Worm (Caenorhabditis elegans) whole organism, late embryonic: ENCODE measurements around the gene cutl-19.

ENCODE experiments used
- ceh-24 ChIP-seq: sonication (generic microtip); optimal IDR thresholded peaks from 2 replicates; lab custom pipeline; 2016; ENCODE audit warnings: mild to moderate bottlenecking, missing genetic modification characterization, missing compliant biosample characterization
- ceh-30 ChIP-seq: fragments of 150-350 bp; optimal IDR thresholded peaks from 2 replicates; lab custom pipeline; 2014; ENCODE audit warnings: missing biosample characterization, missing genetic modification characterization
- ceh-34 ChIP-seq: sonication (generic microtip); optimal IDR thresholded peaks from 2 replicates; lab custom pipeline; 2016; ENCODE audit warnings: mild to moderate bottlenecking, missing genetic modification characterization, missing compliant biosample characterization
- elt-2 ChIP-seq: sonication (generic microtip); optimal IDR thresholded peaks from 2 replicates; lab custom pipeline; 2016; ENCODE audit warnings: missing genetic modification reagents, missing genetic modification characterization, missing compliant biosample characterization
- fkh-6 ChIP-seq: sonication (generic microtip); optimal IDR thresholded peaks from 2 replicates; lab custom pipeline; 2016; ENCODE audit warnings: missing genetic modification characterization, missing compliant biosample characterization
- nfya-1 ChIP-seq: sonication (generic microtip); optimal IDR thresholded peaks from 2 replicates; lab custom pipeline; 2017; ENCODE audit warnings: missing genetic modification characterization, mild to moderate bottlenecking, missing compliant biosample characterization, antibody characterized with exemption, moderate library complexity
- pha-4 ChIP-seq: fragments of 150-350 bp; optimal IDR thresholded peaks from 2 replicates; lab custom pipeline; 2018; ENCODE audit warnings: missing biosample characterization, missing genetic modification reagents, missing genetic modification characterization
- unc-42 ChIP-seq: sonication (generic microtip); optimal IDR thresholded peaks from 2 replicates; lab custom pipeline; 2016; ENCODE audit warnings: missing genotype, missing genetic modification characterization, missing compliant biosample characterization

DNA sequence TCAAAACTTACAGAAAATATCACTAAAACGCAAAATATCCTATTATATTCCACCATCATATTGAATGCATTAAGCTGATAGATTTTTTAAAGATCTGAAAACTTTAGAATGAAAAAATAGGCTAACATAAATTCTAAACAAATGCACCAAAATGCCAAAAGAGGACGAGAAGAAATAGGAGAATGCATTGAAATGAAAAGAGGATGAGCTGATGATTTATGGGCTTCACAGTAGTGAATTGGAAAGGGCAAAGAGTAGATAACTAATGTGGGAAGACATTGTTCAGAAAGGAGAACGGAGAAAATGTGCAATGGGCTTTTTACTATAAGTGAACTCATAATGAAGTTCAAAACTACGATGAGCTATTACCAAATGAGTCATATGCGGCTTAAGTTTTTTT, at the start of gene cutl-19:
- TF ChIP-seq ceh-34 (tag; lab: Kevin White, UChicago), result no peak
- no peak for TF ChIP-seq fkh-6 (tag; lab: Kevin White, UChicago)
- no peak for TF ChIP-seq elt-2 (tag; lab: Kevin White, UChicago)
- no peak for TF ChIP-seq pha-4
- TF ChIP-seq nfya-1, result no peak
- TF ChIP-seq unc-42 (tag; lab: Kevin White, UChicago), result no peak
- TF ChIP-seq ceh-24 (tag; lab: Kevin White, UChicago), result no peak
- TF ChIP-seq ceh-30 (tag; lab: Kevin White, UChicago), result no peak
